Worm (Caenorhabditis elegans) whole organism, late embryonic: ENCODE measurements around the gene F49E11.2.

Source experiments
- ama-1 ChIP-seq: fragments of 150-350 bp; optimal IDR thresholded peaks from 2 replicates; lab custom pipeline; 2014
- ceh-2 ChIP-seq: sonication (generic microtip); optimal IDR thresholded peaks from 2 replicates; lab custom pipeline; 2016; ENCODE audit warnings: missing genotype, missing genetic modification characterization, missing compliant biosample characterization
- ceh-30 ChIP-seq: fragments of 150-350 bp; optimal IDR thresholded peaks from 2 replicates; lab custom pipeline; 2014; ENCODE audit warnings: missing biosample characterization, missing genetic modification characterization
- ceh-45 ChIP-seq: fragments of 200-800 bp; sonication (Bioruptor generic); IDR thresholded peaks from 2 replicates; pipeline ENCODE4 v1.3.6; 2022; ENCODE audit warnings: missing genetic modification reagents, missing genetic modification characterization, missing compliant biosample characterization
- dmd-4 ChIP-seq: sonication (generic microtip); optimal IDR thresholded peaks from 2 replicates; lab custom pipeline; 2016; ENCODE audit warnings: borderline replicate concordance, missing genetic modification characterization, missing compliant biosample characterization
- dve-1 ChIP-seq: sonication (generic microtip); optimal IDR thresholded peaks from 2 replicates; lab custom pipeline; 2017; ENCODE audit warnings: antibody characterized with exemption, mild to moderate bottlenecking, missing genetic modification characterization, missing compliant biosample characterization
- elt-2 ChIP-seq: sonication (generic microtip); optimal IDR thresholded peaks from 2 replicates; lab custom pipeline; 2016; ENCODE audit warnings: missing genetic modification reagents, missing genetic modification characterization, missing compliant biosample characterization
- eyg-1 ChIP-seq: sonication (generic microtip); optimal IDR thresholded peaks from 2 replicates; lab custom pipeline; 2016; ENCODE audit warnings: missing genotype, missing genetic modification characterization, missing compliant biosample characterization
- fkh-10 ChIP-seq: fragments of 150-350 bp; optimal IDR thresholded peaks from 2 replicates; lab custom pipeline; 2014; ENCODE audit warnings: missing biosample characterization, missing genetic modification reagents, missing genetic modification characterization
- pha-4 ChIP-seq: fragments of 150-350 bp; optimal IDR thresholded peaks from 2 replicates; lab custom pipeline; 2018; ENCODE audit warnings: missing biosample characterization, missing genetic modification reagents, missing genetic modification characterization
- pros-1 ChIP-seq: fragments of 150-350 bp; optimal IDR thresholded peaks from 2 replicates; lab custom pipeline; 2014; ENCODE audit warnings: missing biosample characterization, missing genetic modification reagents, missing genetic modification characterization
- sox-2 ChIP-seq: fragments of 200-800 bp; sonication (Bioruptor generic); IDR thresholded peaks from 2 replicates; pipeline ENCODE4 v1.3.6; 2022; ENCODE audit warnings: missing genetic modification reagents, missing genetic modification characterization, missing compliant biosample characterization
- tbx-2 ChIP-seq: sonication (generic microtip); optimal IDR thresholded peaks from 2 replicates; lab custom pipeline; 2016; ENCODE audit warnings: missing genetic modification characterization, missing compliant biosample characterization

DNA sequence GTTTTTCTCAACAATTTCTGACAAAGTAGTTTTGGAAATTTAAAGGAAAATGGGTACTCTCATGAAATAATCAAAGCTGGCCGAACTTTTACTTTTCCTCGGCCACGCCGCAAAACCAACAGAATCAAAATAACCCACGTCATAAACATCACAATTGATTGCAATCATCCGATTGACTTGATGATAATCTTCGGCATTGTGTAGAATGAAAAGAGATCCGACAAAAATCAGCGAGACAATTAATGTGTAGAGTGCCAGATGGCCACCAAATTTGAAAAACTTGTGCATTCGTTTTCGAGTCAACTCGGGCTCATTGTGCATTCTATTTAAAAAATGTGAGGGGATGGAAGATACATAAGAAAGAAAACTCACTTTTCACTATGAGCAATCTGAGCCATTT lies 2.0 kb downstream of the F49E11.2 start:
- TF ChIP-seq dmd-4 (tag; lab: Kevin White, UChicago) (no peak), elt-2 (tag; lab: Kevin White, UChicago) (no peak), pros-1 (tag; lab: Kevin White, UChicago) (no peak), fkh-10 (GFP tag; lab: Kevin White, UChicago) (no peak), sox-2 (no peak), eyg-1 (tag; lab: Kevin White, UChicago) (no peak), ama-1 (no peak), ceh-45 (no peak), dve-1 (tag; lab: Kevin White, UChicago) (no peak), ceh-30 (tag; lab: Kevin White, UChicago) (no peak), pha-4 (tag; lab: Kevin White, UChicago) (no peak), ceh-2 (tag; lab: Kevin White, UChicago) (no peak), tbx-2 (tag; lab: Kevin White, UChicago) (no peak)
